Worm (Caenorhabditis elegans) whole organism, mixed stage, embryonic: ENCODE data around the gene F44E7.9.
A peak's percentile ranks its signal among the peaks of the same experiment; 100 is the strongest.
"Not testable (repeated sequence)": the region's sequence is repeated elsewhere in the genome, so short reads cannot be mapped to it uniquely, and the experiment has no call there.

Source experiments
- M03D4.4 ChIP-seq: sonication (generic microtip); optimal IDR thresholded peaks from 2 replicates; lab custom pipeline; 2017; ENCODE audit warnings: mild to moderate bottlenecking, missing genetic modification characterization, missing compliant biosample characterization
- blmp-1 ChIP-seq: fragments of 150-350 bp; optimal IDR thresholded peaks from 2 replicates; lab custom pipeline; 2014; ENCODE audit warnings: missing biosample characterization, missing genetic modification characterization
- ceh-39 ChIP-seq: fragments of 150-350 bp; optimal IDR thresholded peaks from 2 replicates; lab custom pipeline; 2014; ENCODE audit warnings: missing biosample characterization, missing genetic modification characterization
- ceh-43 ChIP-seq: fragments of 200-800 bp; sonication (Bioruptor generic); optimal IDR thresholded peaks from 2 replicates; lab custom pipeline; 2018; ENCODE audit warnings: mild to moderate bottlenecking, missing genetic modification characterization, moderate library complexity, missing compliant biosample characterization
- ceh-83 ChIP-seq: fragments of 200-800 bp; sonication (Bioruptor generic); optimal IDR thresholded peaks from 2 replicates; lab custom pipeline; 2018; ENCODE audit warnings: mild to moderate bottlenecking, missing genetic modification characterization, missing compliant biosample characterization
- ces-1 ChIP-seq: fragments of 150-350 bp; optimal IDR thresholded peaks from 2 replicates; lab custom pipeline; 2014; ENCODE audit warnings: missing biosample characterization, missing genetic modification reagents, missing genetic modification characterization
- cnd-1 ChIP-seq: fragments of 200-800 bp; sonication (Bioruptor generic); optimal IDR thresholded peaks from 2 replicates; lab custom pipeline; 2018; ENCODE audit warnings: mild to moderate bottlenecking, missing genetic modification characterization, missing compliant biosample characterization
- drap-1 ChIP-seq: fragments of 200-800 bp; sonication (Bioruptor generic); optimal IDR thresholded peaks from 3 replicates; lab custom pipeline; 2018; ENCODE audit warnings: mild to moderate bottlenecking, missing genetic modification characterization, missing compliant biosample characterization
- elt-1 ChIP-seq: sonication (generic microtip); optimal IDR thresholded peaks from 2 replicates; lab custom pipeline; 2017; ENCODE audit warnings: missing genetic modification characterization, mild to moderate bottlenecking, missing compliant biosample characterization, antibody characterized with exemption, moderate library complexity, borderline replicate concordance; ENCODE audit not compliant: insufficient read depth
- flh-1 ChIP-seq: fragments of 200-800 bp; sonication (Bioruptor generic); optimal IDR thresholded peaks from 2 replicates; lab custom pipeline; 2018; ENCODE audit warnings: mild to moderate bottlenecking, missing genetic modification characterization, moderate library complexity, missing compliant biosample characterization
- ham-2 ChIP-seq: fragments of 200-800 bp; sonication (Bioruptor generic); optimal IDR thresholded peaks from 2 replicates; lab custom pipeline; 2018; ENCODE audit warnings: mild to moderate bottlenecking, missing genetic modification characterization, missing compliant biosample characterization
- lin-13 ChIP-seq: fragments of 150-350 bp; optimal IDR thresholded peaks from 2 replicates; lab custom pipeline; 2014; ENCODE audit warnings: missing biosample characterization, missing genetic modification characterization
- lsy-2 ChIP-seq: fragments of 150-350 bp; optimal IDR thresholded peaks from 2 replicates; lab custom pipeline; 2014; ENCODE audit warnings: missing biosample characterization, missing genetic modification characterization
- mab-5 ChIP-seq: fragments of 150-350 bp; optimal IDR thresholded peaks from 2 replicates; lab custom pipeline; 2014; ENCODE audit warnings: missing biosample characterization, missing genetic modification characterization
- mls-2 ChIP-seq: sonication (generic microtip); optimal IDR thresholded peaks from 2 replicates; lab custom pipeline; 2016; ENCODE audit warnings: mild to moderate bottlenecking, missing genetic modification characterization, moderate library complexity, missing compliant biosample characterization
- nhr-12 ChIP-seq: fragments of 150-350 bp; optimal IDR thresholded peaks from 2 replicates; lab custom pipeline; 2014; ENCODE audit warnings: missing biosample characterization, missing genetic modification characterization
- nhr-2 ChIP-seq: fragments of 150-350 bp; optimal IDR thresholded peaks from 2 replicates; lab custom pipeline; 2014; ENCODE audit warnings: missing biosample characterization, missing genetic modification characterization
- nhr-76 ChIP-seq: sonication (generic microtip); optimal IDR thresholded peaks from 2 replicates; lab custom pipeline; 2017; ENCODE audit warnings: missing biosample characterization, missing genetic modification characterization
- pha-4 ChIP-seq: fragments of 150-350 bp; optimal IDR thresholded peaks from 2 replicates; lab custom pipeline; 2018; ENCODE audit warnings: missing biosample characterization, missing genetic modification reagents, missing genetic modification characterization
- snpc-4 ChIP-seq: fragments of 150-350 bp; optimal IDR thresholded peaks from 2 replicates; lab custom pipeline; 2014; ENCODE audit warnings: missing biosample characterization, missing genetic modification characterization
- sptf-1 ChIP-seq: sonication (generic microtip); optimal IDR thresholded peaks from 2 replicates; lab custom pipeline; 2017; ENCODE audit warnings: mild to moderate bottlenecking, missing genetic modification characterization, moderate library complexity, missing compliant biosample characterization
- tbx-8 ChIP-seq: fragments of 200-800 bp; sonication (Bioruptor generic); optimal IDR thresholded peaks from 2 replicates; lab custom pipeline; 2018; ENCODE audit warnings: mild to moderate bottlenecking, missing genetic modification characterization, moderate library complexity, missing compliant biosample characterization
- unc-120 ChIP-seq: sonication (generic microtip); optimal IDR thresholded peaks from 2 replicates; lab custom pipeline; 2017; ENCODE audit warnings: missing genetic modification characterization, missing compliant biosample characterization; ENCODE audit not compliant: poor library complexity, severe bottlenecking
- unc-39 ChIP-seq: fragments of 150-350 bp; optimal IDR thresholded peaks from 2 replicates; lab custom pipeline; 2014; ENCODE audit warnings: missing biosample characterization, missing genetic modification characterization
- unc-62 ChIP-seq: fragments of 150-350 bp; optimal IDR thresholded peaks from 2 replicates; lab custom pipeline; 2014; ENCODE audit warnings: missing biosample characterization, missing genetic modification reagents, missing genetic modification characterization
- ztf-11 ChIP-seq: fragments of 150-350 bp; optimal IDR thresholded peaks from 2 replicates; lab custom pipeline; 2014; ENCODE audit warnings: missing biosample characterization, missing genetic modification characterization

The F44E7.9 gene

DNA sequence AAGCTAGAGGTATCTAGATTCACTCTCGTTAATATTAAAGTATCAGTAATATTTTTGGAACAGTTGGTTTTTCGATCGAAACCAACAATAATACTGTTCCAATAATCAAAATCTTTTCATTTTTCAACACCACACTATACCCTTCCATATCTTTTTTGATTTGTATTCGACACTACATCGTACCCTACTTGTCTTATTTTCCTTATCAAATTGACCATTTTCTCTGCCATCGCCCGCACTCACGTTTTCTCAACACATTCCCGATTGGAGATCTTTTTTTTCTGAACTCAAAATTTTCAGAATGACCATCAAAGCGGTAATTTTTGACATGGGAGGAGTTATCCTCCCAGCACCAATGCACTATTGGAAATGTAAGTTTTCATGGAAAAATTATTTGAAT lies 43.5 kb upstream of the F44E7.9 start, which contains the start of gene acds-10:
Gene acds-10, plus strand, starts transcription at position 301 of the 400 bp plus-strand sequence.
- TF ChIP-seq M03D4.4 (tag; lab: Kevin White, UChicago): no peak
- no peak for TF ChIP-seq cnd-1 (tag; lab: Kevin White, UChicago)
- TF ChIP-seq sptf-1: no peak
- no peak for TF ChIP-seq nhr-12 (tag; lab: Kevin White, UChicago)
- TF ChIP-seq tbx-8: no peak
- no peak for TF ChIP-seq flh-1 (GFP tag; lab: Kevin White, UChicago)
- TF ChIP-seq unc-39 (tag; lab: Kevin White, UChicago): no peak

DNA sequence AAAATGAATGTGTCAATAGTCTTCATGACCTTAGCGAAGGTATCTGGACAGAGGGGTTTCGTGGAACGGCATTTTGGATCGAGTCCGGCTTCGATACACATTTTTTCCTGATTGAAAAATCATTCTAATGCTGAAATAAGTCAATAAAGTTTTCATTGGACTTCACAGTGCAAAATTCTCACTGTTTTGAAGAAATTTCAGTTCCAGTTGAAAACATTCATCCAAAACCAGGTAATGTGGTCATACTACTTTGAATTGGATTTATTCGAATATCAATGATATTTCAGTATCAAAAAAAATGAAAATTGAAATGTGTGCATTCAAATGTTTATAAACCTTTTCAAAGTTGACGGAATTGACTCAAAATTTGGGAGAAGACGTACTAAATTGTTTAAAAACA lies 37.6 kb upstream of the F44E7.9 start, which contains the start of gene pgph-1:
Gene pgph-1, minus strand, starts transcription at position 101 of the 400 bp plus-strand sequence.
- TF ChIP-seq nhr-12 (tag; lab: Kevin White, UChicago) (no peak), tbx-8 (no peak), nhr-2 (no peak), cnd-1 (tag; lab: Kevin White, UChicago) (no peak), snpc-4 (tag; lab: Kevin White, UChicago) (no peak), drap-1 (GFP tag; lab: Kevin White, UChicago) (no peak), mab-5 (tag; lab: Kevin White, UChicago) (no peak)
- TF ChIP-seq, all 35 proteins: peak for 0

DNA sequence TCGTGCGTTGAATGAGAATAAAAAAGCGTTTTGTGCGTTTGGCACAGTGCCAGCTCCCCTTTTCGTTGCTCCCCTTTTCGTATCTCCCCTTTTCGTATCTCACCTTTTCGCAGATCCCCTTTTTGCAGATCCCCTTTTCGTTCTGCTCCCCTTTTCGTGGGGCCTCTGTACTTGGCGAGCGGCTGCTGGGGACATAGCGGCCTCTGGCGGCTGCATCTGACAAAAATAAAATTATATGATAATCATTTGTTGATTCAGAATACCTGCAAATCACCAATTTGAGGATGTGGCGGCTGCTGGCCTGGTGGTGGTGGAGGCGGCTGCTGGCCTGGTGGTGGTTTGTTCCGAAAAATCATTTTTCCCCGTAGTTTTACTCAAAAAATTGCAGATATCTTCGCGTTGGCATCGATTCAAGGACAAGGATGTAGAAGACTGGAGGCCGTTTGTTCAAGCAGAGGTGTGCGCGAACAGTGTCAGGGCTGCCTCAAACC lies 35.8 kb upstream of the F44E7.9 start, which contains the start of gene K09H11.11:
Gene K09H11.11, minus strand, starts transcription at position 51 of the 491 bp plus-strand sequence.
- not testable (repeated sequence) for TF ChIP-seq mab-5, elt-1, unc-120 (tag; lab: Kevin White, UChicago)

DNA sequence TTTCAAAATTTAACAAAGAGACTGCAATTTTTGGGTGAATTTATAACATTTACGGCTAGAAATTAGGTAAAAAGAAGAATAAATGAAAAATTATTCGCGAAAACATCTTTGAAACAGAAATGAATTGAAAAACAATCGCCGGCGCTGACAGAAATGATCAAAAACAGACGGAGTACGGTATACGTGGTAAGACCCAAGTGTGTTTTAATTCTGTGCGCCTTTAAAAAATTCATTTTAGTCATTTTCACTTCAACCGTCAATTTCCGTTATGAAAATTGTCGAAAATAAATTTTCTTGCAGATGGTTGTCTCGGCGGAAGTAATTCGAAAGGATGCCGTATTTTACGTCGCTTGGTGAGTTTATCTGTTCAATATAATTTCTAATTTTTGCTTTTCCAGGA lies 34.8 kb upstream of the F44E7.9 start, which contains the start of gene C53A3.3:
Gene C53A3.3, plus strand, starts transcription at position 301 of the 400 bp plus-strand sequence.
- TF ChIP-seq elt-1 (tag; lab: Kevin White, UChicago) (no peak), nhr-76 (tag; lab: Kevin White, UChicago) (no peak), nhr-12 (tag; lab: Kevin White, UChicago) (no peak)

DNA sequence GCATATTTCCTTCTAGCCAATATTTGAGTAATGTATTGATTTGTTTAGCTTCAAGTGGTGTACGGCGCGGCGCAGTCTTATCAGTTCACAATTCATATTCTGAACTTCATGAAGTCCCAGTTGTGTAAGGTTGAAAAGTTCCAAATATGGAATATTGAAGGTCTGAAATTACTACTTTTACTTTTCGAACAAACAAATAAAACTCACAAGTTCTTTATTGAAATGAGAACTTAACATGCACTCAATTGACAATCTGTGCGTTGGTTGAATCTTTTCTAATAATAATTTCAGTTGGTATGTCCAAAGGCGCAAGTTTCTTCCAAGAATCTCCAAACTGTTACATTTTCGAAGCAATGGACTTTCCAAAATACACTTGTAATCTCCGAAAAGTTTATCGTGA lies 32.2 kb upstream of the F44E7.9 start, which contains the start of gene C53A3.4:
Gene C53A3.4, minus strand, starts transcription at position 101 of the 400 bp plus-strand sequence.
- TF ChIP-seq lin-13 (tag; lab: Kevin White, UChicago): no peak

DNA sequence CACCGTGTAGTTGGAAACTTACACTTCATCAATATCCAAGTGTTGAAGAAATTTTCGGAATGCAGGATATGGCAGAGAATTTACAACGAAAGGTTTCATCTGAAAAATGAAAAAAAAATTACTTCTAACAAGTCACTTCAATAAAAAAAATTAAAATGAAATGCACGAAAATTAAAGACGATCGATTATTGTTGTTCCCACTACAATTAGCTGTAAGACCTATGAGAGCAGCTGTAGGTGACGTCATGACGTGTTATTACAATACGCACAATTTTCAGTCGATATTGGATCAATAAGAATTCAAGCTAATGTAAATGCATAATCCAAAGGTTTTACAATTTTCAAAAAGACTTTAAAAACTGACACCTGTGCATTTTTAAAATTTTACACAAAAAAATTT lies 30.9 kb upstream of the F44E7.9 start, which contains the start of gene C53A3.1:
Gene C53A3.1, minus strand, starts transcription at position 101 of the 400 bp plus-strand sequence.
- TF ChIP-seq nhr-12 (tag; lab: Kevin White, UChicago) (no peak), ztf-11 (tag; lab: Kevin White, UChicago) (no peak), ceh-83 (GFP tag; lab: Kevin White, UChicago) (no peak), blmp-1 (tag; lab: Kevin White, UChicago) (no peak), tbx-8 (no peak), ham-2 (GFP tag; lab: Kevin White, UChicago) (no peak), lin-13 (tag; lab: Kevin White, UChicago) (no peak), ceh-43 (GFP tag; lab: Kevin White, UChicago) (no peak), M03D4.4 (tag; lab: Kevin White, UChicago) (no peak), elt-1 (tag; lab: Kevin White, UChicago) (no peak), ceh-39 (tag; lab: Kevin White, UChicago) (no peak), pha-4 (tag; lab: Kevin White, UChicago) (no peak)

DNA sequence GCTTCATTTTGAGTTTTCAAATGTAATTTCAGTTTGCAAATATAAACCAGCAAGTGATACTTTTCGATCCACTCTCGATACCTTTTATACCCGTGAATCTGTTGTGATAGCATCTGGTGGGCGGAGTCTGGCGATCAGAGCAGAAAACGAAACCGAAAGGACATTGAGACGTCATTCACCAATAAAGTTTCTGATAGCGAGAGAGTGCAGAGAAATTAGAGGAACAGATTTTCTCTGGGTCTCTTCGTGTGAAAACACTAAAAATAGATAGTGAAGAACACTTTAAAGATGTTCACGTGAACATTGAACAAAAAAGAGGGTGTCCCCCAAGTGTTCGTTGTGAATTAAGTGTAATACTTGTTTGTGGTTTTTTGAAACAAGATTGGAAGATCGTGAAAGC lies 27.2 kb upstream of the F44E7.9 start, which contains the start of gene pgph-3:
Gene pgph-3, minus strand, starts transcription at position 60 of the 400 bp plus-strand sequence.
- TF ChIP-seq ztf-11 (tag; lab: Kevin White, UChicago) (no peak), snpc-4 (tag; lab: Kevin White, UChicago) (no peak), lsy-2 (no peak), nhr-2 (no peak), ces-1 (GFP tag; lab: Kevin White, UChicago) (no peak), blmp-1 (tag; lab: Kevin White, UChicago) (peak; percentile 46), M03D4.4 (tag; lab: Kevin White, UChicago) (no peak), mls-2 (tag; lab: Kevin White, UChicago) (no peak), unc-62 (GFP tag; lab: Kevin White, UChicago) (no peak), unc-120 (tag; lab: Kevin White, UChicago) (peak; percentile 40)
